Worm (Caenorhabditis elegans) whole organism, L4 larva: ENCODE measurements around the gene gba-2.

Experiments used
- ces-1 ChIP-seq: fragments of 150-350 bp; sonication (generic microtip); optimal IDR thresholded peaks from 4 replicates; lab custom pipeline; 2014; ENCODE audit warnings: missing biosample characterization, missing genetic modification reagents, missing genetic modification characterization
- dmd-9 ChIP-seq: fragments of 200-800 bp; sonication (Bioruptor generic); IDR thresholded peaks from 2 replicates; pipeline ENCODE4 v1.3.6; 2022; ENCODE audit warnings: missing genetic modification reagents, missing genetic modification characterization, missing compliant biosample characterization
- duxl-1 ChIP-seq: sonication (generic microtip); optimal IDR thresholded peaks from 2 replicates; lab custom pipeline; 2016; ENCODE audit warnings: mild to moderate bottlenecking, missing genetic modification characterization, moderate library complexity, missing compliant biosample characterization; ENCODE audit not compliant: poor library complexity
- hlh-30 ChIP-seq: sonication (generic microtip); optimal IDR thresholded peaks from 2 replicates; lab custom pipeline; 2017; ENCODE audit warnings: antibody characterized with exemption, mild to moderate bottlenecking, missing genetic modification characterization, missing compliant biosample characterization; ENCODE audit not compliant: insufficient read depth
- mep-1 ChIP-seq: fragments of 150-350 bp; sonication (generic microtip); optimal IDR thresholded peaks from 3 replicates; lab custom pipeline; 2014; ENCODE audit warnings: missing biosample characterization, missing genetic modification characterization
- nhr-237 ChIP-seq: sonication (generic microtip); optimal IDR thresholded peaks from 2 replicates; lab custom pipeline; 2017; ENCODE audit warnings: missing biosample characterization, missing genetic modification characterization
- nhr-48 ChIP-seq: sonication (generic microtip); optimal IDR thresholded peaks from 2 replicates; lab custom pipeline; 2016; ENCODE audit warnings: mild to moderate bottlenecking, missing genetic modification characterization, missing compliant biosample characterization
- skn-1 ChIP-seq: fragments of 150-350 bp; optimal IDR thresholded peaks from 2 replicates; lab custom pipeline; 2014; ENCODE audit warnings: missing biosample characterization, missing genetic modification characterization

DNA sequence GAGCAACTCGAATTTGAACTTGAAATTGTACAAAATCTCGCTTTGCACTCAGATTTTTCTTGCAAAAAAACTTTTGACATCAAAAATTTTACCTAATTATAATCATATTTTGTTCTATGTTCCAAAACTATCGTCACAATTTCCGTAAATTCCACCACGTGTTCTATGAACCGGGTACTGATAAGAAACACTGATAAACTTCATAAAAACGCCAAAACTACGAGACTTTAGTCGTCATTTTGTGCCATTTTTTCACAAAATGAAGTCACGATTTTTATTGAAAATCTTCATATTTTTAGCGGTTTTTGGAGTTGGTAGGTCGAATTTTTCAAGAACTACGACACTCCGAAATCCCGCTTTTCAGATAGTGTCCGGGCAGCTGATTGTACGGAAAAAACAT is 9.5 kb downstream of the gba-2 start, which contains the start of gene gba-1:
- TF ChIP-seq nhr-237 (tag; lab: Kevin White, UChicago) (no peak), dmd-9 (no peak), ces-1 (GFP tag; lab: Kevin White, UChicago) (no peak), duxl-1 (tag; lab: Kevin White, UChicago) (no peak), nhr-48 (tag; lab: Kevin White, UChicago) (no peak), mep-1 (no peak), hlh-30 (tag; lab: Kevin White, UChicago) (peak; percentile 26), skn-1 (no peak)
